Worm (Caenorhabditis elegans): ENCODE measurements around the gene K09D9.3.

Gene K09D9.3

DNA sequence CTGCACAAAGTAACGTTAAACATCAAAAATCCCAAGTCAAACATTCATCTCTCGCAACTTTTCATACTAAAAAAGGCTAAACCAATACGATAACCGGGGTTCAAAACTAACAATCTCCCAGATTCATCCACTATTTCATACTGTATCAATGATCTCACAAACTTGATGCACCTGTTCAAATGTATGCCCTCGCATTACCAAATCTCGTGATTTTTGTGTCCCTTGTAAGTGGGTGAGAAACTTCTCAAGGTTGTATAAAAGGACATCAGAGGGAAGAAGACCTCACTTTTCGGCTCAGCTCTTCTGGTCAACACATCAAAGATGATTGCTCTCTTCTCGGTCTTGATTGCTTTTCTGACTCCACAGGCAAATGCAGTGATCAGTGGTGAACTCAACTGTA lies 24.3 kb downstream of the K09D9.3 start, which contains the start of gene phat-3:
TSS of gene phat-3 (plus strand) at position 301 of the 400 bp plus-strand sequence.
- no peak for TF ChIP-seq ztf-11 (tag; optimal IDR thresholded peaks at IDR 0.05)

DNA sequence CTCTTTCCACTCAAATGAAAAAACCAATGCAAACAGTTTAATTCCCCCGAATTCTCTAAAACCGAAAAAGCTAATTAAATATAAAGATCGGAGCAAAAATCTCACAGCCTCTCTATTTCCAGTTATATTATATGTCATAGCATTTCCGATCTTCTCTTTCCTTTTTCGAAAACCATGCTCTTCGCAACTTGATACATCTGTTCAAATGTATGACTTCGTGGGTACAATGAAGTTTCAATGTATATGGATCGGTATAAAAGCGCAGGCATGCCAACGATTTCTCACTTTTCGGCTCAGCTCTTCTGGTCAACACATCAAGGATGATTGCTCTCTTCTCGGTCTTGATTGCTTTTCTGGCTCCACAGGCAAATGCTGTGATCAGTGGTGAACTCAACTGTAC lies 26.8 kb downstream of the K09D9.3 start, which contains the start of gene phat-7:
TSS of gene phat-7 (plus strand) at position 301 of the 400 bp plus-strand sequence.
- TF ChIP-seq lsy-12 (tag; optimal IDR thresholded peaks at IDR 0.05) (no peak), egl-5 (tag; optimal IDR thresholded peaks at IDR 0.05) (no peak), ztf-11 (tag; optimal IDR thresholded peaks at IDR 0.05) (no peak)

DNA sequence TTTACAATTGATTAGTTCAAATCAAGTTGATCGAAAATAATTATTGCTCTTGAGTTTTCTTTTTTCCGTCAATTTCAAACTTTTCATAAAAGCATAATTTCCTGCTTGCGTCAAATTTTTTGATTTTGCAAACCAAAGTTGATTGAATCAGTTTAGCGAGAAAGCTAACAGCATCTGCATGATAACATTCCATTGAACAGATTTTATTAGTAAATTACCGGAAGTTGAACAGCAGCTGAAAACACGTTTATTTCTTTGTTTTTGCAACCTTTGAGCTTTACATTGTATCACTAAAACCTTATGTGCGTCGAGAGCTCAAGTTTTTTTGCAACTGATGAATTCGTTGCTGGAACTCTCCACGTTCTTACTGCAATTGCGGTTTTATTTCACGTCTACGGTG lies 28.3 kb downstream of the K09D9.3 start, which contains the start of gene srh-169:
TSS of gene srh-169 (plus strand) at position 301 of the 400 bp plus-strand sequence.
- no peak for TF ChIP-seq R02D3.7 (tag; optimal IDR thresholded peaks at IDR 0.05)

DNA sequence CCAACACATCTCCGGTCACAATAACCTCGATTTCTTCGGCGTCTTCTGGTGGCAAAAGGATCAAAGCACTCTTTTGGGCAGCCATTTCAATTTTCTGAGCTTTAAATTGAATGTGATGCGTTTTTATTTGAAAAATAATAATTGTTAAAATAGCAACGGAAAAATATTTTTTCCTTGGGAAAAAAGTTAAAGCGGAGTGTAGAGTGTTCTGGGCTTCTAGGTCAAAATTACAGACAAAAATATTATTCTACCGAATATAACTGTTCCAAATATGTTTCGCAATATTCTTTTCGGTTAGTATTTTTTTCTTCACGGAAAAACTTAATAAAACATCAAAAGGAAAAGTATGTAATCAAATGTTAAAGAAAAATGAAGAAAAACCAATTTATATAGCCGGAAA lies 35.7 kb downstream of the K09D9.3 start, which contains the start of gene djr-1.2:
TSS of gene djr-1.2 (minus strand) at position 101 of the 400 bp plus-strand sequence.
- TF ChIP-seq egl-5 (tag; optimal IDR thresholded peaks at IDR 0.05), result no peak
- no peak for TF ChIP-seq lsy-12 (tag; optimal IDR thresholded peaks at IDR 0.05)
- TF ChIP-seq ceh-82 (tag; optimal IDR thresholded peaks at IDR 0.05), result no peak
- TF ChIP-seq lin-39 (tag; optimal IDR thresholded peaks at IDR 0.05), result no peak
- TF ChIP-seq unc-62 (GFP tag; optimal IDR thresholded peaks at IDR 0.05), result no peak

DNA sequence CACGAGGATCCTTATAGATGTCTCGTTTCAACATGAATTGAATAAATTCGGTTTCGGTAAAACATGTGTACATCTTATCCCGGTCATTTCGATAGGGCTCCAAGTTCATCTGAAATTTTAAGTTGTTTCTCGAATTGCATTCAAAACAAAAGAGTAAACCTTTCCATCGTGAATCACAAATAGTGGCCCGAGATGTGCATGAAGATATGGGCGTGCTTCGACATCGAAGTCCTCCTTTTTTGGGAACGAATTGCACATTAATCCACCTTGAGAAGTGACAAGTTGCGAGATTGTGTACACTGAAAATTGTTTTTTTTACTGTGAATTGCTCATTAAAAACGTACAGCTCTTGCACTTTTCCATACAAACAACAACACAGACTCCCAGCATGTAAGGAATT lies 36.9 kb downstream of the K09D9.3 start:
- TF ChIP-seq nhr-43 (tag; optimal IDR thresholded peaks at IDR 0.05; ENCODE audit: poor library complexity, severe bottlenecking), result no peak
- no peak for TF ChIP-seq fkh-2 (tag; optimal IDR thresholded peaks at IDR 0.05)
- no peak for TF ChIP-seq ceh-82 (tag; optimal IDR thresholded peaks at IDR 0.05)
- TF ChIP-seq lin-39 (tag; optimal IDR thresholded peaks at IDR 0.05), result no peak
- TF ChIP-seq sea-2 (GFP tag; optimal IDR thresholded peaks at IDR 0.05), result no peak
- no peak for TF ChIP-seq nhr-11 (tag; optimal IDR thresholded peaks at IDR 0.05)
- TF ChIP-seq elt-2 (tag; optimal IDR thresholded peaks at IDR 0.05), result no peak
- no peak for TF ChIP-seq ZK546.5 (tag; optimal IDR thresholded peaks at IDR 0.05)
- TF ChIP-seq nhr-76 (tag; optimal IDR thresholded peaks at IDR 0.05), result no peak
- TF ChIP-seq nhr-67 (tag; optimal IDR thresholded peaks at IDR 0.05), result no peak
- TF ChIP-seq fkh-10 (GFP tag; optimal IDR thresholded peaks at IDR 0.05), result no peak
- no peak for TF ChIP-seq nfya-1 (tag; optimal IDR thresholded peaks at IDR 0.05; ENCODE audit: insufficient read depth)
- no peak for TF ChIP-seq jun-1 (tag; optimal IDR thresholded peaks at IDR 0.05)
- TF ChIP-seq skn-1 (tag; optimal IDR thresholded peaks at IDR 0.05), result no peak

DNA sequence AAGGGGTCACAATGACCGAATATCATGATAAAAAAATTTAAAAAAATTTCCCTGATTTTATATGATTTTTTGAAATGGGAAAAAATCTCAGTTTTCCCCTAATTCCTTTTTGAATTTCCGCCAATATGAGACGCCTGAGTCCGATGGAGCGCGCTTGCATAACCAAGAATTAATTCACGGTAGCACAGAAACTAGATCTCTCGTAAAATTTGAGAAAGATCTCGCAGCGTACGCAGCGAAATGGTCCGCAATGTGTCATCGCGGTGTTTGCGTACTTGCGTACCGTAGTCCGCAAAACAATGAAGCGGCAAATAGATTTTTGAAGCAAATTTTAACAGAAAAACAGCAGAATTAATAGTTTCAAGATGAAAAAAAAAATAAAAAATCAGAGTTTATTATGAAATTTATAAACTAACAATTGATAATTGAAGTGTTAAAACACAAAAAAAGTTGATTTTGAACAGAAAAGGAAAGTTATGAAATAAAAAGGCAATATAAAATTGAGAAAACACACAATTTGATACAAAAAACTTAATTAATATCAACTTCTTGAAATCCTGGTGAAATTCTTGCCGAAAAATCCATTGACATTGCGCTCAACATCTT lies 44.4 kb downstream of the K09D9.3 start:
- TF ChIP-seq lin-15B (tag; optimal IDR thresholded peaks at IDR 0.05), result peak; percentile 4
